Worm (Caenorhabditis elegans): ENCODE data around the gene fbxa-15.

Gene fbxa-15

DNA sequence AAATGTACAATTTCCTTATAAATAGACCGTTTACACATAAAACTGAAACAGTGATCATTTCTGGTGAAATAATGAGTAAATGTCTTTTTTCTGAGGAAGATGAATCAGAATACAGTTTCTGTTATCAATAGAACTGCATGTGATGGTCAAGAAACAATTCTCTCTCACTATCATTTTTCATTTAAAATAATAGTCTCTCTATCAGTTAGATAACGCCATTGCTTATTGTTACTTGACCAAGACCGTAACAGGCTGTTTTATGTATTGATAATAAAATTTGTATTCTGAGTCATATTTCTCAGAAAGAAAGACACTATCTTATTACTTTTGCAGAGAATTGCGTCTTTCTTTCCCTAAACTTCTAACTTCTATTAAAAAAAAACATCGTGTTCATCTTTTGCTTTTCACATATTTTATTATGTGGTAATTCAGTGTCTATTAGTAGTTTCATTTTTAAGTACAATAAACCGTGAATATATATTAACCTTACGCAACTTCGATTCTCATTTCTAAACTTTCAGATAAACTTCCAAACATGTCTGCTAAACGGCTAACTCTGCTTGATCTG, 26.2 kb downstream of the fbxa-15 start, which contains the start of gene fbxa-35:
TSS of gene fbxa-35 (plus strand) at position 518 of the 568 bp plus-strand sequence.
- TF ChIP-seq gmeb-2 (tag; optimal IDR thresholded peaks at IDR 0.05): no peak
- no peak for TF ChIP-seq hlh-6 (tag; optimal IDR thresholded peaks at IDR 0.05)
- TF ChIP-seq elt-2 (tag; optimal IDR thresholded peaks at IDR 0.05): peak; percentile 65

ce11 chrIII:1293135-1293534, 28.3 kb downstream of the fbxa-15 start, which contains the start of gene fbxa-36:
TSS of gene fbxa-36 (minus strand) at chrIII:1293235.
- no peak for TF ChIP-seq ceh-48 (tag; optimal IDR thresholded peaks at IDR 0.05)

DNA sequence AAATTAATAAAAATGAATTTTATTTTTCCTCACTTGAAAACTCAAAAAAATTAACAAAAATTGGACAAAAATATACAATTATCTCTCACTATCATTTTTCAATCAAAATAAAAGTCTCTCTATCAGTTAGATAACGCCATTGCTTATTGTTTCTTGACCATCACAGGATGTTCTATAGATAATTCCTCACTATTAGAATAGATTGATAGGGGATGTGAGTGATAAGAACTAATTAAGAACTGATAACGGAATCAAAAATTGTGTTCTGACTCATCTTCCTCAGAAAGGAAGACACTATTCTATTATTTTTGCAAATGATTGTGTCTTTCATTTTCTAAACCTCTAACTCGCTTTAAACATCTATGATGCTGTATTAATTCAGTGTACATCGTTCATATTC, 32.3 kb downstream of the fbxa-15 start:
- peak; percentile 96 for TF ChIP-seq elt-2 (tag; optimal IDR thresholded peaks at IDR 0.05)
- TF ChIP-seq ref-2 (tag; optimal IDR thresholded peaks at IDR 0.05): no peak
- no peak for TF ChIP-seq nfya-1 (tag; optimal IDR thresholded peaks at IDR 0.05)
- no peak for TF ChIP-seq fkh-6 (tag; optimal IDR thresholded peaks at IDR 0.05)
- TF ChIP-seq unc-42 (tag; optimal IDR thresholded peaks at IDR 0.05): no peak

- TF ChIP-seq tbx-7 (tag; optimal IDR thresholded peaks at IDR 0.05): no peak
- no peak for TF ChIP-seq unc-42 (tag; optimal IDR thresholded peaks at IDR 0.05)
- no peak for TF ChIP-seq ceh-14 (tag; optimal IDR thresholded peaks at IDR 0.05)
- no peak for TF ChIP-seq dve-1 (tag; optimal IDR thresholded peaks at IDR 0.05)
- TF ChIP-seq ceh-34 (tag; optimal IDR thresholded peaks at IDR 0.05): no peak
- TF ChIP-seq unc-55 (GFP tag; optimal IDR thresholded peaks at IDR 0.05): no peak
- no peak for TF ChIP-seq ceh-18 (tag; optimal IDR thresholded peaks at IDR 0.05)
- no peak for TF ChIP-seq pha-2 (tag; optimal IDR thresholded peaks at IDR 0.05)
- TF ChIP-seq eyg-1 (tag; optimal IDR thresholded peaks at IDR 0.05): no peak
Observed at ce11 chrIII:1288473-1289056, 32.9 kb downstream of the fbxa-15 start, which contains the start of gene fbxa-50. TSS of gene fbxa-50 (minus strand) at chrIII:1288523.

DNA sequence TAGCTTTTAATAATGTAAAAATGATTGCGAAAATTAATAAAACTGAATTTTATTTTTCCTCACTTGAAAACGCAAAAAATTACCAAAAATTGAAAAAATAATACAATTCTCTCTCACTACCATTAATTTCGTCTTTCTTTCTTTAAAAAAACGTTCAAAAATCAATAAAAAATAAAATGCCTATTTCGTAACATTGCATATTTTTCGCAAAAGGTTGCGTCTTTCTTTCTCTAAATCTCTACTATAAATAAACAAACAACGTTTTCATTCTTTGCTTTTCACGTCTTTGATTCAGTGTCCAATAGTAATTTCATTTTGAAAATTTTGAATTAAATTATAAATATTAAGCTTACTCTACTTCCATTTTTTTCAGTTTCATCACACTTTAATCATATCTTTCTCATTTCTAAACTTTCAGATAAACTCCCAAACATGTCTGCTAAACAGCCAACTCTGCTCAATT, 36.8 kb downstream of the fbxa-15 start, which contains the start of gene fbxa-37:
TSS of gene fbxa-37 (plus strand) at position 413 of the 463 bp plus-strand sequence.
- TF ChIP-seq unc-55 (GFP tag; optimal IDR thresholded peaks at IDR 0.05): no peak
- no peak for TF ChIP-seq unc-42 (tag; optimal IDR thresholded peaks at IDR 0.05)
- TF ChIP-seq ama-1 (optimal IDR thresholded peaks at IDR 0.05): no peak

DNA sequence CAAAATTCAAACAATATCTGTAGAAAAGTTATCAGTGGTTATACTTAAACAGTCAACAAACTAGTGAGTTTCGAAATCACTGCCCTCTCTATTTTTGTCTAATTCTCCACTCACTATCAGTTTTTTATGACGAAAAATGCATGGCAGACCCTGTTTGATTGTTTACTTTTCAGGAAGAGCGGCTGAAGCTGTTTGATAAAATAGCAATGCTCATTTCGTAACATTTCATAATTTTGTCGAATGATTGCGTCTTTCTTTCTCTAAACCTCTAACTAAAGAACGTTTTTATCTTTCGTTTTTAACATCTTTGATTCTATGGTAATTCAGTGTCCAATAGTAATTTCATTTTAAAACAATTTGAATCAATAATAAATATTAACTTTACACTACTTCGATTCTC, 42.3 kb downstream of the fbxa-15 start:
- no peak for TF ChIP-seq nhr-232 (tag; optimal IDR thresholded peaks at IDR 0.05)
- TF ChIP-seq unc-3 (GFP tag; conservative IDR thresholded peaks at IDR 0.05): no peak
- TF ChIP-seq unc-3 (tag; optimal IDR thresholded peaks at IDR 0.05): no peak
- peak; percentile 45 for TF ChIP-seq pqm-1 (tag; optimal IDR thresholded peaks at IDR 0.05)
- TF ChIP-seq ets-4 (tag; optimal IDR thresholded peaks at IDR 0.05): no peak
- TF ChIP-seq npax-4 (tag; optimal IDR thresholded peaks at IDR 0.05): no peak
- peak; percentile 43 for TF ChIP-seq elt-2 (tag; optimal IDR thresholded peaks at IDR 0.05)
- TF ChIP-seq unc-42 (tag; optimal IDR thresholded peaks at IDR 0.05): no peak

- TF ChIP-seq npax-4 (tag; optimal IDR thresholded peaks at IDR 0.05) (no peak), rnt-1 (tag; optimal IDR thresholded peaks at IDR 0.05) (no peak), pat-9 (tag; optimal IDR thresholded peaks at IDR 0.05) (no peak), Y22D7AL.16 (tag; optimal IDR thresholded peaks at IDR 0.05) (no peak), tbx-7 (tag; optimal IDR thresholded peaks at IDR 0.05) (no peak), T23F11.4 (GFP tag; optimal IDR thresholded peaks at IDR 0.05) (no peak), sdc-2 (tag; optimal IDR thresholded peaks at IDR 0.05) (no peak), ceh-14 (tag; optimal IDR thresholded peaks at IDR 0.05) (no peak), fax-1 (tag; optimal IDR thresholded peaks at IDR 0.05) (no peak), K02D7.2 (tag; optimal IDR thresholded peaks at IDR 0.05) (no peak), lin-11 (tag; optimal IDR thresholded peaks at IDR 0.05) (no peak), ceh-9 (tag; optimal IDR thresholded peaks at IDR 0.05) (no peak), che-1 (tag; optimal IDR thresholded peaks at IDR 0.05) (no peak), elt-2 (tag; optimal IDR thresholded peaks at IDR 0.05) (no peak), ref-2 (tag; optimal IDR thresholded peaks at IDR 0.05) (no peak), nfya-1 (tag; optimal IDR thresholded peaks at IDR 0.05) (no peak), unc-55 (GFP tag; optimal IDR thresholded peaks at IDR 0.05) (no peak), pha-2 (tag; optimal IDR thresholded peaks at IDR 0.05) (no peak), ceh-31 (tag; optimal IDR thresholded peaks at IDR 0.05) (no peak)
Observed at ce11 chrIII:1275513-1275912, 45.9 kb downstream of the fbxa-15 start, which contains the start of gene fbxa-30. TSS of gene fbxa-30 (minus strand) at chrIII:1275613.
